Fruit fly (Drosophila melanogaster) S2 (cell line): ENCODE measurements around the gene Rhp.

Source experiments
- CG8478 ChIP-seq: fragments of >200 bp; optimal IDR thresholded peaks from 2 replicates; lab custom pipeline; 2018
- CTCF ChIP-seq, 2 experiments: fragments of >200 bp; optimal IDR thresholded peaks; 2 replicates each; lab custom pipeline; 2018

dm6 chrX:15762723-15763122 lies 26.0 kb upstream of the Rhp start, which contains the start of gene Polr3A:
- TF ChIP-seq CTCF (optimal IDR thresholded peaks at IDR 0.05; lab: Kevin White, UChicago) (no peak), CG8478 (lab: Kevin White, UChicago) (no peak)
